Fruit fly (Drosophila melanogaster): Measurements from ENCODE around the gene Fgop2.

The Fgop2 gene

DNA sequence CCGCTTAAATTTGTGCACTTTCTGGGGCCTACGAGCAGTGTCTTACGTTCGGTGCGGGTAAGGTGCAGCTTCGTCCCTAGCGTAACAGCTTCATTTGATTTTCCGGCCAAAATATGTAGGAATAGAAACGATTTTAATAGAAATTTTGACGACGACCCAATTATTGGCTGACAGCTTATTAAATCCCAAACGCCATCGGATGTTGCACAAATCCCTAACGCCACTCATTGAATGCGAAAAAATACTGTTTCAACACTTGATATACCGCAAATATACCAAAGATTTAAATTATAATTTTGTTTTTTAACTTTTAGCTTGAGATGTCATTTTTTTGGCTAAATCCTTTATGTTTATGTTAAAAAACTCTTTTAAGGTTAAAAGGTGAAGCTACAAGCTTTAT is at the start of gene Fgop2:
Gene Fgop2 (minus strand): TSS at position 202 of the 400 bp plus-strand sequence.
- TF ChIP-seq Rel (GFP tag; optimal IDR thresholded peaks at IDR 0.05) (no peak), Rel (tag; optimal IDR thresholded peaks at IDR 0.05) (peak; percentile 7), woc (GFP tag; optimal IDR thresholded peaks at IDR 0.05) (no peak)

DNA sequence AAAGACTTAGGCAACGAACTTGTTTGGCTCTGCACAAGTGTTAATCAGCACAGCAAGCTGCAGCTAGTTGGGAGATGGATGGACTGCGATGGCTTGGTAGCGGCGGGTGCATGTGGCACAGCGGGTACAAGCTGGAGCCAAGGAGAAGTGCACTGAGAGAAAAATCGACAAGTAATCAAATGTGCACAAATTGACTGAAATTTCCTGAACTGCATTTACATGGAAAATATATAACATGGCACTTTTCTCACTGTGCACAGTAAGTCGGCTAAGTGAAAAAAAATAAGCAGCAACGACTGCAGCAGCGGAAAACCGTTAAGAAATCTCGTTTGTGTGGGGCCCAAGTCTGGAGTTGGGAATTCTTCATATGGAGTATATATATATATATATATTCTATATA is 46.0 kb upstream of the Fgop2 start:
- TF ChIP-seq fru (GFP tag; optimal IDR thresholded peaks at IDR 0.05): peak; percentile 45
- TF ChIP-seq dl (GFP tag; optimal IDR thresholded peaks at IDR 0.05; ENCODE audit: insufficient read depth in 1 of 2, partially characterized antibody in 2 of 2): no peak
- peak; percentile 3 for TF ChIP-seq rgr (GFP tag; optimal IDR thresholded peaks at IDR 0.05)
- peak in 1 of 2 experiments; percentile 24 for TF ChIP-seq foxo (GFP tag; optimal IDR thresholded peaks at IDR 0.05)
- TF ChIP-seq h (GFP tag; optimal IDR thresholded peaks at IDR 0.05): peak; percentile 20

DNA sequence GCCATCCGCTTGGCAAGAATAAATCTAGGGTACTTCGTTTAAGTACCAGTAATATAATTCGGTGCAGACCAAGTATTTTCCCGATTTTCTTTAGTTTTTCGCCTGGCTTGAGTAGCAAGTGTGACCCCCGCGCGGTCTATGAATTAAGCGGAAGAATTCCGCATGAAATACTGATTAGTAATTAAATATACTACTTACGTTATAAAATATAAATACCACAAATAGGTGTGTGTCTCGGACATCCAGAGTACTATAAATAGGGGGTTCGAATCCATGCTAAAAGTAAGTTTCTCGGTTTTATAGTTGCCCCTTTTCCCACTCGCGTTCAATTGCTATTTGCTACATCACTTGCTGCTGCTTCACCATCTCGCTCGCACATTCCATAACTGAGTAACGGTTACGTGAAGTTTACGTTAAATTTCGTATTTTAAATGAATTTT is 26.5 kb upstream of the Fgop2 start, which contains the start of gene snRNP-U1-70K:
Gene snRNP-U1-70K (minus strand): TSS at position 141 of the 440 bp plus-strand sequence.
- TF ChIP-seq CG32264 (GFP tag; optimal IDR thresholded peaks at IDR 0.05): no peak
- TF ChIP-seq HLH106 (tag; optimal IDR thresholded peaks at IDR 0.05): no peak
- no peak for TF ChIP-seq psq (GFP tag; optimal IDR thresholded peaks at IDR 0.05)
- no peak for TF ChIP-seq Abd-B (GFP tag; optimal IDR thresholded peaks at IDR 0.05)
- TF ChIP-seq Jra (GFP tag; optimal IDR thresholded peaks at IDR 0.05): no peak
- no peak for TF ChIP-seq woc (GFP tag; optimal IDR thresholded peaks at IDR 0.05)
- no peak for TF ChIP-seq sv (GFP tag; optimal IDR thresholded peaks at IDR 0.05)
- TF ChIP-seq Myc (optimal IDR thresholded peaks at IDR 0.05): peak; percentile 76
- no peak for TF ChIP-seq ey (GFP tag; optimal IDR thresholded peaks at IDR 0.05)
- no peak for TF ChIP-seq Vsx2 (GFP tag; optimal IDR thresholded peaks at IDR 0.05; ENCODE audit: partially characterized antibody)
- TF ChIP-seq Dfd (GFP tag; optimal IDR thresholded peaks at IDR 0.05): no peak
- TF ChIP-seq h (GFP tag; optimal IDR thresholded peaks at IDR 0.05): no peak
- no peak for TF ChIP-seq foxo (GFP tag; optimal IDR thresholded peaks at IDR 0.05)
- no peak for TF ChIP-seq Rel (GFP tag; optimal IDR thresholded peaks at IDR 0.05)
- TF ChIP-seq Rel (tag; optimal IDR thresholded peaks at IDR 0.05): peak; percentile 39
- no peak for TF ChIP-seq CrebA (GFP tag; optimal IDR thresholded peaks at IDR 0.05; ENCODE audit: borderline replicate concordance)
- TF ChIP-seq dl (GFP tag; optimal IDR thresholded peaks at IDR 0.05; ENCODE audit: insufficient read depth in 1 of 2, partially characterized antibody in 2 of 2): peak in 1 of 2 experiments; percentile 70
- TF ChIP-seq fru (GFP tag; optimal IDR thresholded peaks at IDR 0.05): peak; percentile 66
- TF ChIP-seq GATAd (GFP tag; optimal IDR thresholded peaks at IDR 0.05): no peak
- no peak for TF ChIP-seq pan (optimal IDR thresholded peaks at IDR 0.05)
- TF ChIP-seq Hr78 (GFP tag; optimal IDR thresholded peaks at IDR 0.05): no peak
- TF ChIP-seq Dif (GFP tag; optimal IDR thresholded peaks at IDR 0.05; ENCODE audit: partially characterized antibody): peak; percentile 92
- TF ChIP-seq N (GFP tag; optimal IDR thresholded peaks at IDR 0.05): no peak
- TF ChIP-seq OdsH (GFP tag; optimal IDR thresholded peaks at IDR 0.05): no peak
- no peak for TF ChIP-seq sage (GFP tag; optimal IDR thresholded peaks at IDR 0.05)
- TF ChIP-seq br (GFP tag; optimal IDR thresholded peaks at IDR 0.05): no peak
- no peak for TF ChIP-seq usp (GFP tag; optimal IDR thresholded peaks at IDR 0.05)
- no peak for TF ChIP-seq dsf (GFP tag; optimal IDR thresholded peaks at IDR 0.05; ENCODE audit: borderline replicate concordance)
- TF ChIP-seq rgr (GFP tag; optimal IDR thresholded peaks at IDR 0.05): no peak
- no peak for TF ChIP-seq Hnf4 (GFP tag; optimal IDR thresholded peaks at IDR 0.05)
- TF ChIP-seq brk (GFP tag; optimal IDR thresholded peaks at IDR 0.05): no peak
- no peak for TF ChIP-seq jim (GFP tag; optimal IDR thresholded peaks at IDR 0.05)

DNA sequence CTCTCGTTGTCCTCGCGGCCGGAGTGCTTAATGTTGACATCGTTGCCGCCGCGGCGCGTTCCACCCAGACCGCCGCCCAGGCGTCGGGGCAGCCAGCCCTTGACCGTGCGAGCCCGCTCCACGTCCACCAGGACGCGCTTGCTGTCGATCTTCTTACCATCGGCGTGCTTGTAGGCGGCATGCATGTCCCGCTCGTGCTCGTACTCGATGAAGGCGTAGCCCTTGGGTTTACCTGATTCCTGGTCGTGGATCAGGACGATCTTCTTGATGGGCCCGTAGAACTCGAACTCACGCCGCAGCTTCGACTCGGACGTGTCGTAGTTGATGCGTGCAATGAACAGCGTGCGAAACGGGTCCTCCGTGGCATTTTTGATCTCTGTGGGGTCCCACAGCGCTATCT is 25.7 kb upstream of the Fgop2 start:
- TF ChIP-seq Vsx2 (GFP tag; optimal IDR thresholded peaks at IDR 0.05; ENCODE audit: partially characterized antibody): no peak
- TF ChIP-seq CG32264 (GFP tag; optimal IDR thresholded peaks at IDR 0.05): no peak
- no peak for TF ChIP-seq Hnf4 (GFP tag; optimal IDR thresholded peaks at IDR 0.05)
- TF ChIP-seq dsf (GFP tag; optimal IDR thresholded peaks at IDR 0.05; ENCODE audit: borderline replicate concordance): no peak
- TF ChIP-seq brk (GFP tag; optimal IDR thresholded peaks at IDR 0.05): no peak
- no peak for TF ChIP-seq lola (GFP tag; optimal IDR thresholded peaks at IDR 0.05)
- TF ChIP-seq Myc (optimal IDR thresholded peaks at IDR 0.05): no peak
- TF ChIP-seq h (GFP tag; optimal IDR thresholded peaks at IDR 0.05): no peak
- no peak for TF ChIP-seq CG9705 (GFP tag; optimal IDR thresholded peaks at IDR 0.05)

Data from whole organism, wandering third instar larva.